Worm (Caenorhabditis elegans) whole organism, L4/young adult: ENCODE results near the gene ech-2.

ENCODE experiments used
- W03F9.2 ChIP-seq: fragments of 150-350 bp; optimal IDR thresholded peaks from 2 replicates; lab custom pipeline; 2014; ENCODE audit warnings: missing biosample characterization, missing genetic modification characterization
- him-1 ChIP-seq: sonication (generic microtip); optimal IDR thresholded peaks from 2 replicates; lab custom pipeline; 2016; ENCODE audit warnings: missing genotype, missing genetic modification reagents, missing genetic modification characterization, missing compliant biosample characterization

- TF ChIP-seq W03F9.2 (tag; lab: Kevin White, UChicago), result no peak
- no peak for TF ChIP-seq him-1
Measured at ce11 chrIV:11885313-11885712, 29.2 kb upstream of the ech-2 start, which contains the start of gene let-653.
